Worm (Caenorhabditis elegans): ENCODE data around the gene Y54G2A.73.

DNA sequence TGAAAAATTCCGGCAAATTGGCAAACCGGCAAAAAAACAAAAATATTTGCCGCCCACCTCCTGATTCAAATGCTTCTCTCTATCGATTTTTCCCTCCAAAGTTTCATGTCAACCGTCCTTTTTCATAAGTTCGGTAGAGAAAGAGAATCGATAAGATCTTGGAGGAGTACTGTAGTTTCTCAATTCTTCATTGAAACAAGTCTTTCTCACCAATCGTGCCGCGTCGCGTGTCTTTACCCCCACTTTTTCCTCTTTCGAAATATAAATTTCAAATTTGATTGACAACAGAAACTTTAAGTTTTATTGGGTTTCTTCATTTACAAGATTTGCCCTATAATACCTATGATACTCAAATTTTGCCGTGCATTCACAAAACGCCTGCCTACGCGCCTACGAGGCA, 9.9 kb upstream of the Y54G2A.73 start:
- TF ChIP-seq F39B2.1 (GFP tag; IDR thresholded peaks at IDR 0.05) (no peak), unc-62 (GFP tag; optimal IDR thresholded peaks at IDR 0.05) (no peak), tbp1 (GFP tag; optimal IDR thresholded peaks at IDR 0.05) (no peak), pha-4 (tag; optimal IDR thresholded peaks at IDR 0.05) (no peak), ceh-40 (GFP tag; IDR thresholded peaks at IDR 0.05) (no peak), egrh-3 (GFP tag; IDR thresholded peaks at IDR 0.05) (no peak), lir-1 (GFP tag; conservative IDR thresholded peaks at IDR 0.05) (no peak)
